Fruit fly (Drosophila melanogaster) whole organism, embryonic: Measurements from ENCODE around the gene CG7781.

Source experiments
- Antp ChIP-seq: fragments of 200-800 bp; sonication (Bioruptor generic); optimal IDR thresholded peaks from 3 replicates; lab custom pipeline; 2016; ENCODE audit warnings: missing biosample characterization, missing genetic modification characterization
- Atf6 ChIP-seq: fragments of 200-800 bp; sonication (Bioruptor generic); IDR thresholded peaks from 2 replicates; pipeline ENCODE4 v1.3.6; 2022; ENCODE audit warnings: missing biosample characterization, missing genetic modification characterization
- CG10654 ChIP-seq: fragments of 200-800 bp; sonication (Bioruptor generic); optimal IDR thresholded peaks from 2 replicates; lab custom pipeline; 2016; ENCODE audit warnings: missing biosample characterization, missing genetic modification characterization
- CG10959 ChIP-seq: fragments of 200-800 bp; sonication (Bioruptor generic); IDR thresholded peaks from 2 replicates; pipeline ENCODE4 v1.3.6; 2022; ENCODE audit warnings: missing biosample characterization, missing genetic modification characterization
- CG10979 ChIP-seq: fragments of 200-800 bp; sonication (Bioruptor generic); optimal IDR thresholded peaks from 2 replicates; lab custom pipeline; 2018; ENCODE audit warnings: missing biosample characterization, mild to moderate bottlenecking, missing genetic modification characterization, moderate library complexity
- CG13424 ChIP-seq: fragments of 200-800 bp; sonication (Bioruptor generic); optimal IDR thresholded peaks from 2 replicates; lab custom pipeline; 2019; ENCODE audit warnings: missing biosample characterization, mild to moderate bottlenecking, missing genetic modification characterization, moderate library complexity
- CG1529 ChIP-seq: fragments of 200-800 bp; sonication (Bioruptor generic); optimal IDR thresholded peaks from 3 replicates; lab custom pipeline; 2018; ENCODE audit warnings: missing biosample characterization, missing genetic modification characterization
- CG16813 ChIP-seq: fragments of 200-800 bp; sonication (Bioruptor generic); IDR thresholded peaks from 3 replicates; pipeline ENCODE4 v1.3.6; 2022; ENCODE audit warnings: missing biosample characterization, missing genetic modification characterization; ENCODE audit not compliant: partially characterized antibody
- CG16863 ChIP-seq: fragments of 200-800 bp; sonication (Bioruptor generic); optimal IDR thresholded peaks from 3 replicates; lab custom pipeline; 2016; ENCODE audit warnings: missing biosample characterization, missing genetic modification characterization
- CG17568 ChIP-seq: fragments of 200-800 bp; sonication (Bioruptor generic); optimal IDR thresholded peaks from 2 replicates; lab custom pipeline; 2018; ENCODE audit warnings: missing biosample characterization, mild to moderate bottlenecking, missing genetic modification characterization, moderate library complexity
- CG18619 ChIP-seq: fragments of 200-800 bp; sonication (Bioruptor generic); optimal IDR thresholded peaks from 3 replicates; lab custom pipeline; 2017; ENCODE audit warnings: missing biosample characterization, mild to moderate bottlenecking, missing genetic modification characterization
- CG2202 ChIP-seq: fragments of 200-800 bp; sonication (Bioruptor generic); optimal IDR thresholded peaks from 2 replicates; lab custom pipeline; 2018; ENCODE audit warnings: missing biosample characterization, mild to moderate bottlenecking, missing genetic modification characterization
- CG31388 ChIP-seq: fragments of 200-800 bp; sonication (Bioruptor generic); optimal IDR thresholded peaks from 2 replicates; lab custom pipeline; 2016; ENCODE audit warnings: missing biosample characterization, missing genetic modification characterization
- CG33557 ChIP-seq: fragments of 200-800 bp; sonication (Bioruptor generic); optimal IDR thresholded peaks from 2 replicates; lab custom pipeline; 2019; ENCODE audit warnings: missing biosample characterization, mild to moderate bottlenecking, missing genetic modification characterization, moderate library complexity
- CG6791 ChIP-seq: fragments of 200-800 bp; sonication (Bioruptor generic); IDR thresholded peaks from 3 replicates; pipeline ENCODE4 v1.3.6; 2022; ENCODE audit warnings: missing biosample characterization, missing genetic modification characterization; ENCODE audit not compliant: partially characterized antibody
- CG7372 ChIP-seq: fragments of 200-800 bp; sonication (Bioruptor generic); IDR thresholded peaks from 2 replicates; pipeline ENCODE4 v1.3.6; 2022; ENCODE audit warnings: missing biosample characterization, missing genetic modification characterization
- CG8478 ChIP-seq: fragments of >200 bp; optimal IDR thresholded peaks from 2 replicates; lab custom pipeline; 2018
- CG9932 ChIP-seq: fragments of 200-800 bp; sonication (Bioruptor generic); IDR thresholded peaks from 2 replicates; pipeline ENCODE4 v1.3.6; 2022; ENCODE audit warnings: missing biosample characterization, missing genetic modification characterization
- CTCF ChIP-seq: fragments of 200-800 bp; sonication (Bioruptor generic); optimal IDR thresholded peaks from 2 replicates; lab custom pipeline; 2017; ENCODE audit warnings: missing biosample characterization, mild to moderate bottlenecking, missing genetic modification characterization, moderate library complexity
- CoRest ChIP-seq: fragments of 200-800 bp; sonication (Bioruptor generic); optimal IDR thresholded peaks from 3 replicates; lab custom pipeline; 2018; ENCODE audit warnings: missing biosample characterization, mild to moderate bottlenecking, missing genetic modification characterization, moderate library complexity
- Dref ChIP-seq: fragments of 200-800 bp; sonication (Bioruptor generic); IDR thresholded peaks from 2 replicates; pipeline ENCODE4 v1.3.6; 2022; ENCODE audit warnings: missing biosample characterization, missing genetic modification characterization
- E2f1 ChIP-seq: fragments of 200-800 bp; sonication (Bioruptor generic); IDR thresholded peaks from 2 replicates; pipeline ENCODE4 v1.3.6; 2022; ENCODE audit warnings: missing biosample characterization, missing genetic modification characterization
- Ets97D ChIP-seq: fragments of 200-800 bp; sonication (Bioruptor generic); optimal IDR thresholded peaks from 3 replicates; lab custom pipeline; 2016; ENCODE audit warnings: missing biosample characterization, missing genetic modification characterization
- Fer2 ChIP-seq: fragments of 200-800 bp; sonication (Bioruptor generic); optimal IDR thresholded peaks from 2 replicates; lab custom pipeline; 2018; ENCODE audit warnings: missing biosample characterization, mild to moderate bottlenecking, missing genetic modification characterization, moderate library complexity
- Hr3 ChIP-seq: fragments of 200-800 bp; sonication (Bioruptor generic); optimal IDR thresholded peaks from 3 replicates; lab custom pipeline; 2016; ENCODE audit warnings: missing biosample characterization, missing genetic modification characterization
- NC2α ChIP-seq: fragments of 200-800 bp; sonication (Bioruptor generic); optimal IDR thresholded peaks from 2 replicates; lab custom pipeline; 2016; ENCODE audit warnings: missing biosample characterization, missing genetic modification characterization
- Oaz ChIP-seq: fragments of 200-800 bp; sonication (Bioruptor generic); IDR thresholded peaks from 2 replicates; pipeline ENCODE4 v1.3.6; 2022; ENCODE audit warnings: missing biosample characterization, missing genetic modification characterization
- Poxn ChIP-seq: fragments of 200-800 bp; sonication (Bioruptor generic); IDR thresholded peaks from 2 replicates; pipeline ENCODE4 v1.3.6; 2022; ENCODE audit warnings: missing biosample characterization, missing genetic modification characterization
- Rfx ChIP-seq: fragments of 200-800 bp; sonication (Bioruptor generic); IDR thresholded peaks from 2 replicates; pipeline ENCODE4 v1.3.6; 2022; ENCODE audit warnings: missing biosample characterization, missing genetic modification characterization
- Rx ChIP-seq: fragments of 200-800 bp; sonication (Bioruptor generic); IDR thresholded peaks from 2 replicates; pipeline ENCODE4 v1.3.6; 2022; ENCODE audit warnings: missing biosample characterization, missing genetic modification characterization
- az2 ChIP-seq: fragments of 200-800 bp; sonication (Bioruptor generic); optimal IDR thresholded peaks from 3 replicates; lab custom pipeline; 2016; ENCODE audit warnings: missing biosample characterization, missing genetic modification characterization
- cad ChIP-seq: fragments of >200 bp; optimal IDR thresholded peaks from 2 replicates; lab custom pipeline; 2017; ENCODE audit warnings: missing biosample characterization, missing genetic modification characterization
- cwo ChIP-seq: fragments of 200-800 bp; sonication (Bioruptor generic); optimal IDR thresholded peaks from 3 replicates; lab custom pipeline; 2017; ENCODE audit warnings: missing biosample characterization, missing genetic modification characterization, mild to moderate bottlenecking, moderate library complexity, missing genetic modification reagents
- dan ChIP-seq: fragments of 200-800 bp; sonication (Bioruptor generic); IDR thresholded peaks from 2 replicates; pipeline ENCODE4 v1.3.6; 2022; ENCODE audit warnings: missing biosample characterization, missing genetic modification characterization
- danr ChIP-seq: fragments of 200-800 bp; sonication (Bioruptor generic); IDR thresholded peaks from 2 replicates; pipeline ENCODE4 v1.3.6; 2022; ENCODE audit warnings: missing biosample characterization, missing genetic modification characterization
- dimm ChIP-seq: fragments of 200-800 bp; sonication (Bioruptor generic); IDR thresholded peaks from 2 replicates; pipeline ENCODE4 v1.3.6; 2022; ENCODE audit warnings: missing biosample characterization, missing genetic modification characterization
- dpn ChIP-seq, 2 experiments: fragments of 200-800 bp; sonication (Bioruptor generic); optimal IDR thresholded peaks; 3 replicates each; lab custom pipeline; 2016; ENCODE audit warnings: missing biosample characterization in 2 of 2, missing genetic modification characterization in 2 of 2
- exex ChIP-seq: fragments of 200-800 bp; sonication (Bioruptor generic); optimal IDR thresholded peaks from 4 replicates; lab custom pipeline; 2018; ENCODE audit warnings: missing biosample characterization, mild to moderate bottlenecking, missing genetic modification characterization, moderate library complexity
- ftz-f1 ChIP-seq: fragments of 200-800 bp; sonication (Bioruptor generic); optimal IDR thresholded peaks from 2 replicates; lab custom pipeline; 2016; ENCODE audit warnings: missing biosample characterization, missing genetic modification characterization
- gcm2 ChIP-seq: fragments of 200-800 bp; sonication (Bioruptor generic); optimal IDR thresholded peaks from 2 replicates; lab custom pipeline; 2016; ENCODE audit warnings: missing biosample characterization, missing genetic modification characterization
- hkb ChIP-seq, 2 experiments: fragments of 200-800 bp in 1 of 2; fragments of >200 bp in 1 of 2; sonication (Bioruptor generic) in 1 of 2; IDR thresholded peaks in 1 of 2; optimal IDR thresholded peaks in 1 of 2; 2 replicates each; pipeline versions ENCODE4 v1.3.6 to Lab custom; 2017 to 2022; ENCODE audit warnings: missing biosample characterization in 1 of 2, missing genetic modification characterization in 1 of 2
- lilli ChIP-seq: fragments of 200-800 bp; sonication (Bioruptor generic); optimal IDR thresholded peaks from 3 replicates; lab custom pipeline; 2016; ENCODE audit warnings: missing biosample characterization, missing genetic modification characterization
- nau ChIP-seq: fragments of 200-800 bp; sonication (Bioruptor generic); optimal IDR thresholded peaks from 3 replicates; lab custom pipeline; 2017; ENCODE audit warnings: missing biosample characterization, mild to moderate bottlenecking, missing genetic modification characterization, missing genetic modification reagents
- nerfin-2 ChIP-seq: fragments of 200-800 bp; sonication (Bioruptor generic); IDR thresholded peaks from 2 replicates; pipeline ENCODE4 v1.3.6; 2022; ENCODE audit warnings: missing biosample characterization, missing genetic modification characterization; ENCODE audit not compliant: partially characterized antibody
- ro ChIP-seq: fragments of 200-800 bp; sonication (Bioruptor generic); IDR thresholded peaks from 2 replicates; pipeline ENCODE4 v1.3.6; 2022; ENCODE audit warnings: missing biosample characterization, missing genetic modification characterization
- tap ChIP-seq: fragments of 200-800 bp; optimal IDR thresholded peaks from 3 replicates; lab custom pipeline; 2019; ENCODE audit warnings: missing biosample characterization, mild to moderate bottlenecking, missing genetic modification characterization, moderate library complexity
- tna ChIP-seq: fragments of 200-800 bp; sonication (Bioruptor generic); IDR thresholded peaks from 2 replicates; pipeline ENCODE4 v1.3.6; 2022; ENCODE audit warnings: missing biosample characterization, missing genetic modification characterization; ENCODE audit not compliant: partially characterized antibody
- toy ChIP-seq: fragments of 200-800 bp; sonication (Bioruptor generic); IDR thresholded peaks from 2 replicates; pipeline ENCODE4 v1.3.6; 2022; ENCODE audit warnings: missing biosample characterization, missing genetic modification characterization
- twi ChIP-seq: fragments of 200-800 bp; optimal IDR thresholded peaks from 2 replicates; lab custom pipeline; 2019; ENCODE audit warnings: missing biosample characterization, mild to moderate bottlenecking, missing genetic modification characterization, moderate library complexity
- unc-4 ChIP-seq: fragments of 200-800 bp; sonication (Bioruptor generic); IDR thresholded peaks from 2 replicates; pipeline ENCODE4 v1.3.6; 2022; ENCODE audit warnings: missing biosample characterization, missing genetic modification characterization; ENCODE audit not compliant: partially characterized antibody
- vvl ChIP-seq: fragments of 200-800 bp; sonication (Bioruptor generic); IDR thresholded peaks from 2 replicates; pipeline ENCODE4 v1.3.6; 2022; ENCODE audit warnings: missing biosample characterization, missing genetic modification characterization
- zen2 ChIP-seq: fragments of 200-800 bp; sonication (Bioruptor generic); IDR thresholded peaks from 3 replicates; pipeline ENCODE4 v1.3.6; 2022; ENCODE audit warnings: missing biosample characterization, missing genetic modification characterization; ENCODE audit not compliant: partially characterized antibody

CG7781 gene

dm6 chr2L:8350560-8351171 is 25.5 kb upstream of the CG7781 start (continued):
- TF ChIP-seq NC2α (GFP tag; lab: Kevin White, UChicago) (no peak), CG1529 (GFP tag; lab: Kevin White, UChicago) (peak; percentile 14), cwo (GFP tag; lab: Kevin White, UChicago) (no peak), Dref (no peak), hkb (optimal IDR thresholded peaks at IDR 0.05; lab: Kevin White, UChicago) (no peak), hkb (GFP tag; IDR thresholded peaks at IDR 0.05; lab: Robert Waterston, UW) (peak; percentile 72), CG16813 (GFP tag; lab: Robert Waterston, UW) (no peak), CG18619 (GFP tag; lab: Kevin White, UChicago) (peak; percentile 8), lilli (GFP tag; lab: Kevin White, UChicago) (no peak), Rx (GFP tag; lab: Robert Waterston, UW) (no peak), vvl (GFP tag; lab: Robert Waterston, UW) (no peak), nau (GFP tag; lab: Kevin White, UChicago) (no peak), Hr3 (GFP tag; lab: Kevin White, UChicago) (no peak), CG8478 (lab: Kevin White, UChicago) (no peak), cad (GFP tag; lab: Kevin White, UChicago) (no peak), CG2202 (no peak), CG6791 (GFP tag; lab: Robert Waterston, UW) (no peak), CG13424 (tag; lab: Kevin White, UChicago) (peak; percentile 31), ftz-f1 (GFP tag; lab: Kevin White, UChicago) (peak; percentile 50), Ets97D (GFP tag; lab: Kevin White, UChicago) (no peak), CG31388 (no peak), Oaz (GFP tag; lab: Robert Waterston, UW) (no peak), dan (GFP tag; lab: Robert Waterston, UW) (no peak), exex (tag; lab: Kevin White, UChicago) (peak; percentile 88), twi (tag; lab: Kevin White, UChicago) (no peak), CG16863 (GFP tag; lab: Kevin White, UChicago) (peak; percentile 10), CTCF (GFP tag; lab: Kevin White, UChicago) (no peak), CG17568 (GFP tag; lab: Kevin White, UChicago) (peak; percentile 54), danr (GFP tag; lab: Robert Waterston, UW) (no peak), Atf6 (GFP tag; lab: Robert Waterston, UW) (peak; percentile 76), tap (tag; lab: Kevin White, UChicago) (no peak), Fer2 (no peak), CG33557 (GFP tag; lab: Kevin White, UChicago) (no peak), CG10959 (GFP tag; lab: Robert Waterston, UW) (no peak), CG10979 (no peak), dpn (GFP tag; optimal IDR thresholded peaks at IDR 0.05; lab: Kevin White, UChicago) (peak in 1 of 2 experiments; percentile 21), unc-4 (no peak), CG7372 (GFP tag; lab: Robert Waterston, UW) (peak; percentile 68), CG10654 (GFP tag; lab: Kevin White, UChicago) (no peak), nerfin-2 (GFP tag; lab: Robert Waterston, UW) (no peak), gcm2 (no peak), dimm (GFP tag; lab: Robert Waterston, UW) (no peak), CoRest (tag; lab: Kevin White, UChicago) (peak; percentile 33), toy (GFP tag; lab: Robert Waterston, UW) (no peak), ro (GFP tag; lab: Robert Waterston, UW) (no peak), E2f1 (GFP tag; lab: Robert Waterston, UW) (no peak), Antp (GFP tag; lab: Kevin White, UChicago) (no peak), zen2 (GFP tag; lab: Robert Waterston, UW) (no peak), tna (GFP tag; lab: Robert Waterston, UW) (no peak), az2 (no peak), Rfx (no peak; the same call in 1 of the 2 replicates), Poxn (no peak), CG9932 (GFP tag; lab: Robert Waterston, UW) (no peak)
